Worm (Caenorhabditis elegans): Measurements from ENCODE around the gene xpd-1.
A peak's percentile ranks its signal among the peaks of the same experiment; 100 is the strongest.
"Not testable (repeated sequence)": the region's sequence is repeated elsewhere in the genome, so short reads cannot be mapped to it uniquely, and the experiment has no call there.

DNA sequence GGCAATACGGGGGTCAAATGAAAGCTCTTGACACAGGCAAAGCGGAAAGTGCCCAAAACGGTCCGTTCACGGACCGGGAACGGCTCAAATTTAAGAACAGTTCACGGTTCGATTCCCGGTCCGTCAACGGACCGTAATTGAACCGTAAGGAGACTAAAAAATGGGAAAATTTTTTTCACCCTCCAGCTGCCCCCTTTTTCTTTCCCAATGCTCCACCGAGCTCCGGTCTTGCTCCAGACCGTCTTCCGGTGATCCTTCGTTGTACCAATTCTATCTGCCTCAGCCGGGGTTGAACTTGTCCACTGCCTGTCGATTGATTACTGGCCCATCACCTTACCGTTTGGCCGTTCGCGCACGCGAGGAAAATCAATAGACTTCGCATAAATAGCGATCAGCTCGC lies 32.0 kb upstream of the xpd-1 start:
- not testable (repeated sequence) for TF ChIP-seq ref-1 (GFP tag; conservative IDR thresholded peaks at IDR 0.05); cog-1 (tag; optimal IDR thresholded peaks at IDR 0.05); T22C8.4 (GFP tag; IDR thresholded peaks at IDR 0.05); klf-2 (GFP tag; conservative IDR thresholded peaks at IDR 0.05); ztf-23 (GFP tag; IDR thresholded peaks at IDR 0.05); ztf-29 (GFP tag; IDR thresholded peaks at IDR 0.05); med-1 (GFP tag; optimal IDR thresholded peaks at IDR 0.05; ENCODE audit: insufficient read depth)
- TF ChIP-seq flt-1 (GFP tag; IDR thresholded peaks at IDR 0.05): peak; percentile 27; the same call in 1 of the 2 replicates
- TF ChIP-seq tab-1 (GFP tag; IDR thresholded peaks at IDR 0.05): 0 out of 2 replicates have a peak, but pooled peaks have one; percentile 15

All from whole organism, midembryonic.